Fruit fly (Drosophila melanogaster): ENCODE measurements around the gene Snx21.

Gene Snx21

DNA sequence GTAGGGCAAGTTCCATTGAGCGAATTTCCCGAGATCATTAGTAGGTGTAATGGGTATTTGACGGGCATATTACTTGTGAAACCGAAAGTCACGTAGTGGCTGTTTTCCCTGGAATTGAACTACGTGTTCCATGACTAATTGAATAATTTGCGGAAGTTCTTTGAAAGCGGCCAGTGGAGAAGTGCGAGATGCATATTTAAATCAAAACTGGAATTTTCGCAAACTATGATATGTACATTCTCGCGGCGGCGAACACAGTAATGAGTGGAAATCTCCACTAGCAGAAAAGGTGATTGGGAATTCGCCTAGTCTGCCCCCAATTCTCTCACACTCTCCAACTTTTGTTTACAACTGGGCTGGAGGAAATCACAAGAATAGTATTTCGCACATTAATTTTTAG is 30.5 kb downstream of the Snx21 start:
- TF ChIP-seq CG1620 (GFP tag; optimal IDR thresholded peaks at IDR 0.05), result peak; percentile 11
- TF ChIP-seq CG12768 (GFP tag; optimal IDR thresholded peaks at IDR 0.05), result peak; percentile 0
- TF ChIP-seq ovo (GFP tag; optimal IDR thresholded peaks at IDR 0.05), result no peak

DNA sequence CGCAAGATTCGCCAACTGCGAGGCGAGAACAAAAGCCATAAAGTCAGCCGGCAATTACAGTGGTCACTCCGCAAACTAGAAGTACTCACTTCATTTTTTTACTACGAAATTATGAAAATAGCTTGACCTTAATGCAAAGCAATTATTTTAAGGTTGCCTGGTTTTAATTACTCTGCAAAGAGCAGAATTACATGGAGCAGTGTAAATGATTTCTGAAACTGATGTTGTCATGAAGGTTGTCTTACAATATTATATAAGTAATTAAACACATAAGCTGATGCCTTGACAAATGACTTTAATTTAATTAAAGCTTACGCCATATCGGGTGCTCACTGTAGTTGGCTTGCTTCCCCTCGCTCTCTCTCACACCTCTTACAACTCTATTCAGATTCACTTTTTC is 31.2 kb downstream of the Snx21 start:
- TF ChIP-seq CG33017 (tag; optimal IDR thresholded peaks at IDR 0.05) (no peak), Crg-1 (GFP tag; optimal IDR thresholded peaks at IDR 0.05) (peak; percentile 48), Mnt (GFP tag; optimal IDR thresholded peaks at IDR 0.05) (no peak), tj (GFP tag; optimal IDR thresholded peaks at IDR 0.05) (peak; percentile 42), CG1620 (GFP tag; optimal IDR thresholded peaks at IDR 0.05) (peak; percentile 38), Clk (GFP tag; optimal IDR thresholded peaks at IDR 0.05) (no peak), cnc (optimal IDR thresholded peaks at IDR 0.05) (no peak), CG12768 (GFP tag; optimal IDR thresholded peaks at IDR 0.05) (no peak), kay (GFP tag; ENCODE audit: borderline replicate concordance) (peak; percentile 25), CG7101 (tag; optimal IDR thresholded peaks at IDR 0.05) (peak; percentile 65), toe (GFP tag; optimal IDR thresholded peaks at IDR 0.05) (peak; percentile 34), ovo (GFP tag; optimal IDR thresholded peaks at IDR 0.05) (no peak), cic (GFP tag; optimal IDR thresholded peaks at IDR 0.05) (no peak), pad (GFP tag; optimal IDR thresholded peaks at IDR 0.05) (peak; percentile 61), CG7045 (GFP tag; optimal IDR thresholded peaks at IDR 0.05) (peak; percentile 52), CG5204 (GFP tag; optimal IDR thresholded peaks at IDR 0.05) (no peak), CG11617 (GFP tag; optimal IDR thresholded peaks at IDR 0.05) (peak; percentile 47), bab1 (GFP tag; optimal IDR thresholded peaks at IDR 0.05) (peak; percentile 90), CG14711 (tag; optimal IDR thresholded peaks at IDR 0.05) (peak; percentile 60), Hr96 (GFP tag; optimal IDR thresholded peaks at IDR 0.05) (peak; percentile 9)

DNA sequence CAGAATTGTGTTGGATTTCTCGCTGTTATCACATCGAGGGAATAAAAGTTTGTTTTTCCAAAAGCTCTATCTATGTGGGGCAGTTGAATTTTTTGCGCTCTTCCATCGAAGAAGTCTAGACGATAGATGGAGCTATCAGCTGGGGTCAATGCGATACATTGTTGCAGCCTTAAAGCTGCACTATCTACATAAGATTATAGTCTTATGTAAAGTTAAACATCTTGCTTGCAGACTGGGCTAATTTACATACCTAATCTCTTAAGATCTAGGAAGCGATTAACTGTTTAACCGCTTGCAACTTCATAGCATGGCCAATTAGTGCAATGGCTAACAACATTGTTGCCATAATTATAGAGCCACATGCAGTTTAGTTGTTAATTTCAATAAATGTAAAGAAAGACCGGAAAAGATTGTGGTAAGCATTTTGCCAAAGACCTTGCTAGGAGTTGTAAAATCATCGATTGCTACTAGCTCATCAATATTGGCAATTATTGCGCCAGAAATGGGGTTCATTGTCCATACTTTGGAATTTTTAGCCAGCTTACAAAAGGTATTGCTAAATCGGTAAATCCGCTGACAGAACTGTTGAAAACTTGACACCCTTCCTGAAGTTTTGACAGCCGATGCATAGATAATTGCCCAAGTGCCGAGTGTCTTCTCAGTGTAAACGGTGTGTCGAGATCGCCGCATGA is 33.2 kb downstream of the Snx21 start:
- TF ChIP-seq tj (GFP tag; optimal IDR thresholded peaks at IDR 0.05), result peak; percentile 92
- TF ChIP-seq CG7101 (tag; optimal IDR thresholded peaks at IDR 0.05), result no peak

DNA sequence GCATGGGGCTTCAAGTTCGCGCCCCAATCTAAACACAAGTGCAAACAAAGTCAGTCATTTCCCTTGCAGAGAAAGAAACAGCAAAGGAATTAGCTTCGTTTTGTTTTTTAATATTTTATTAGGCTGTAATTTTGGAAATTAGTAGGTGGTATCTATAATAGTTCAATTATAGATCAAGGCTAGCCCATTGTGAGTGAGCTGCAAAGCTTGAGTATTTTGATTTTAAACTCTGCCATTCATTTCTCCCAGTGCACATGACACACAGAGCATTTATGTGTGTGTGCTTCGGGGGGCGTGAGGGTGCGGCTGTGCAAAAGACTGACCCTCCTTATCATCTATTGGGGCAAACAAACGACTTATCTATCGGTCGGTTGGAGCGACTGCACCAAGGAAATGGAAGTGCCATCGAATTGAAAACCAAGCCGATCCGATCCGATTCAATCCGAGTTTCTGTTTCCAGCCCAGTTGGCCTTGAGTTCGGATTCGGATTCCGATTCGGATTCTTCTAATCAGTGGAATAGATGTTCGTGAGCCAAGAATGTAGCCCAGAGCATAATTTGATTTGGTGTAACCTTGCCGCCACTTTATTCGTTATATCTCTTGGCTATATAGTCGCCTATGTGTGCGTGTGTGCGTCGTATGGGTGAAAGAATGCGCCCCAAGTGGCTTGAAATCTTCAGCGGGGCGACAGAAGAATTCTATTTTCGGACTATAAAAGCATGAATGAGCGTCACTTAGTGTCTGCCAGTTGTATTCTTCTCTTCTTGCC is 33.9 kb downstream of the Snx21 start:
- no peak for TF ChIP-seq Mnt (GFP tag; optimal IDR thresholded peaks at IDR 0.05)
- TF ChIP-seq bab1 (GFP tag; optimal IDR thresholded peaks at IDR 0.05), result no peak
- no peak for TF ChIP-seq cic (GFP tag; optimal IDR thresholded peaks at IDR 0.05)
- peak; percentile 54 for TF ChIP-seq CG7101 (tag; optimal IDR thresholded peaks at IDR 0.05)
- peak; percentile 43 for TF ChIP-seq CG5204 (GFP tag; optimal IDR thresholded peaks at IDR 0.05)
- peak; percentile 49 for TF ChIP-seq CG14711 (tag; optimal IDR thresholded peaks at IDR 0.05)
- no peak for TF ChIP-seq CG12768 (GFP tag; optimal IDR thresholded peaks at IDR 0.05)
- peak; percentile 43 for TF ChIP-seq CG7045 (GFP tag; optimal IDR thresholded peaks at IDR 0.05)
- no peak for TF ChIP-seq Hr96 (GFP tag; optimal IDR thresholded peaks at IDR 0.05)
- TF ChIP-seq tj (GFP tag; optimal IDR thresholded peaks at IDR 0.05), result no peak
- peak; percentile 59 for TF ChIP-seq kay (GFP tag; ENCODE audit: borderline replicate concordance)
- TF ChIP-seq Crg-1 (GFP tag; optimal IDR thresholded peaks at IDR 0.05), result no peak
- no peak for TF ChIP-seq pad (GFP tag; optimal IDR thresholded peaks at IDR 0.05)
- TF ChIP-seq CG11617 (GFP tag; optimal IDR thresholded peaks at IDR 0.05), result peak; percentile 45
- TF ChIP-seq Clk (GFP tag; optimal IDR thresholded peaks at IDR 0.05), result no peak
- no peak for TF ChIP-seq ovo (GFP tag; optimal IDR thresholded peaks at IDR 0.05)
- peak; percentile 47 for TF ChIP-seq toe (GFP tag; optimal IDR thresholded peaks at IDR 0.05)
- no peak for TF ChIP-seq cnc (optimal IDR thresholded peaks at IDR 0.05)
- peak; percentile 17 for TF ChIP-seq CG1620 (GFP tag; optimal IDR thresholded peaks at IDR 0.05)
- peak; percentile 23 for TF ChIP-seq CG33017 (tag; optimal IDR thresholded peaks at IDR 0.05)

DNA sequence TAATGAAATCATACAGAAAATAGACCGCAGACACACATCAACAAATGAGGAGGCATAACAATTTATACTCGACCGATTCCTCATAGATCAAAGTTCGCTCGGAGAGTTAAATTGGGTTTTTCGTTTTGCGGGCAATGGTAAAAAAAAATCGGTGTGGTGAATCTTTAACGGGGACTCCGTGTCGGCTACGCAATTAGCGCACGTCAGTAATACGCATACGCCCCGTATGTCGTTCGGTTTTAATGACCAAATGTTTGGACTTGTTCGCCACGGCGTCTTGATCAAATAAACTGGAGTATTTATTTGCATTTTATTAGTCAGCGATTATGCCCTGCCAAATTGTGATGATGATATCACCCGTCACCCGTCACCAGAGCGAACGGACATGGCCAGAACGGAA is 34.7 kb downstream of the Snx21 start:
- TF ChIP-seq CG11617 (GFP tag; optimal IDR thresholded peaks at IDR 0.05) (no peak), kay (GFP tag; ENCODE audit: borderline replicate concordance) (peak; percentile 73), CG5204 (GFP tag; optimal IDR thresholded peaks at IDR 0.05) (no peak)

DNA sequence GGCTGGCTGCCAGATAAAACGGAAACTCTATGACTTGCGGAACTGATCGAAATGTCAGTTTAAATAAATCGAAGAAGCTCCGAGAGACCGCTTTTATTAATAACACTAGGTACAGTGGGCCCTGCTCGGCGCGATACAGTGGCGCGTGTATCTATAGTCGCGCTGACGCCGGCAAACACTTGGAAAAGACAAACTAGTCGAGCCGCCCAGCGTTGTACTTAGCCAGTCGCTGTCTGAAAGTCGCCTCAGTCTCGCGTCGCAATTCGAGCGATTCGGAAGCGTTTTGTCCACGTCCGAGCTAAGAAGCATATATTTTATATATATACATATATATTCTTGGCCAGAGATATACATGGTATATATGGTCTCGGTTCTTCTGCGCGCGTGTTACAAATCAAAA is 35.6 kb downstream of the Snx21 start:
- TF ChIP-seq Hr96 (GFP tag; optimal IDR thresholded peaks at IDR 0.05) (peak; percentile 9), CG12768 (GFP tag; optimal IDR thresholded peaks at IDR 0.05) (peak; percentile 59), Mnt (GFP tag; optimal IDR thresholded peaks at IDR 0.05) (peak; percentile 63), CG1620 (GFP tag; optimal IDR thresholded peaks at IDR 0.05) (no peak), tj (GFP tag; optimal IDR thresholded peaks at IDR 0.05) (peak; percentile 75), ovo (GFP tag; optimal IDR thresholded peaks at IDR 0.05) (no peak), Clk (GFP tag; optimal IDR thresholded peaks at IDR 0.05) (no peak), CG7101 (tag; optimal IDR thresholded peaks at IDR 0.05) (peak; percentile 42), CG5204 (GFP tag; optimal IDR thresholded peaks at IDR 0.05) (no peak), CG33017 (tag; optimal IDR thresholded peaks at IDR 0.05) (peak; percentile 72), kay (GFP tag; ENCODE audit: borderline replicate concordance) (peak; percentile 9), CG7045 (GFP tag; optimal IDR thresholded peaks at IDR 0.05) (peak; percentile 44), bab1 (GFP tag; optimal IDR thresholded peaks at IDR 0.05) (peak; percentile 26), toe (GFP tag; optimal IDR thresholded peaks at IDR 0.05) (no peak), CG14711 (tag; optimal IDR thresholded peaks at IDR 0.05) (peak; percentile 54), Crg-1 (GFP tag; optimal IDR thresholded peaks at IDR 0.05) (peak; percentile 5), cnc (optimal IDR thresholded peaks at IDR 0.05) (no peak), pad (GFP tag; optimal IDR thresholded peaks at IDR 0.05) (peak; percentile 12), CG11617 (GFP tag; optimal IDR thresholded peaks at IDR 0.05) (peak; percentile 14), cic (GFP tag; optimal IDR thresholded peaks at IDR 0.05) (peak; percentile 50)
